Fruit fly (Drosophila melanogaster): ENCODE measurements around the gene P58IPK.

P58IPK gene

dm6 chr3R:9601949-9602348 lies 15.2 kb downstream of the P58IPK start:
- no peak for TF ChIP-seq pan (optimal IDR thresholded peaks at IDR 0.05)
- no peak for TF ChIP-seq GATAd (GFP tag; optimal IDR thresholded peaks at IDR 0.05)
- TF ChIP-seq rgr (GFP tag; optimal IDR thresholded peaks at IDR 0.05), result no peak
- no peak for TF ChIP-seq h (GFP tag; optimal IDR thresholded peaks at IDR 0.05)
- TF ChIP-seq br (GFP tag; optimal IDR thresholded peaks at IDR 0.05), result no peak
- TF ChIP-seq Hr83 (GFP tag; optimal IDR thresholded peaks at IDR 0.05; ENCODE audit: poor library complexity, severe bottlenecking), result peak; percentile 39

dm6 chr3R:9603022-9603942 lies 16.5 kb downstream of the P58IPK start:
- TF ChIP-seq Hr78 (GFP tag; optimal IDR thresholded peaks at IDR 0.05), result no peak

dm6 chr3R:9604445-9605020 lies 17.8 kb downstream of the P58IPK start:
- TF ChIP-seq Hr78 (GFP tag; optimal IDR thresholded peaks at IDR 0.05), result no peak
- TF ChIP-seq dmrt93B (GFP tag; optimal IDR thresholded peaks at IDR 0.05), result no peak
- no peak for TF ChIP-seq CrebA (GFP tag; optimal IDR thresholded peaks at IDR 0.05; ENCODE audit: borderline replicate concordance)
- no peak for TF ChIP-seq GATAd (GFP tag; optimal IDR thresholded peaks at IDR 0.05)
- TF ChIP-seq rgr (GFP tag; optimal IDR thresholded peaks at IDR 0.05), result no peak
- TF ChIP-seq pan (optimal IDR thresholded peaks at IDR 0.05), result no peak
- no peak for TF ChIP-seq Myc (optimal IDR thresholded peaks at IDR 0.05)
- TF ChIP-seq ey (GFP tag; optimal IDR thresholded peaks at IDR 0.05), result no peak
- TF ChIP-seq Vsx2 (GFP tag; optimal IDR thresholded peaks at IDR 0.05; ENCODE audit: partially characterized antibody), result no peak
- no peak for TF ChIP-seq Rel (GFP tag; optimal IDR thresholded peaks at IDR 0.05)
- TF ChIP-seq Rel (tag; optimal IDR thresholded peaks at IDR 0.05), result no peak
- no peak for TF ChIP-seq dl (GFP tag; optimal IDR thresholded peaks at IDR 0.05; ENCODE audit: insufficient read depth in 1 of 2, partially characterized antibody in 2 of 2)
- no peak for TF ChIP-seq usp (GFP tag; optimal IDR thresholded peaks at IDR 0.05)
- TF ChIP-seq Abd-B (GFP tag; optimal IDR thresholded peaks at IDR 0.05), result no peak
- TF ChIP-seq Dfd (GFP tag; optimal IDR thresholded peaks at IDR 0.05), result no peak
- TF ChIP-seq woc (GFP tag; optimal IDR thresholded peaks at IDR 0.05), result no peak
- no peak for TF ChIP-seq h (GFP tag; optimal IDR thresholded peaks at IDR 0.05)
- TF ChIP-seq jim (GFP tag; optimal IDR thresholded peaks at IDR 0.05), result no peak

dm6 chr3R:9605084-9605483 lies 18.3 kb downstream of the P58IPK start:
- TF ChIP-seq tai (GFP tag; optimal IDR thresholded peaks at IDR 0.05), result no peak
- no peak for TF ChIP-seq N (GFP tag; optimal IDR thresholded peaks at IDR 0.05)
- TF ChIP-seq brk (GFP tag; optimal IDR thresholded peaks at IDR 0.05), result no peak
- no peak for TF ChIP-seq Hr78 (GFP tag; optimal IDR thresholded peaks at IDR 0.05)
- TF ChIP-seq woc (GFP tag; optimal IDR thresholded peaks at IDR 0.05), result no peak
- TF ChIP-seq fru (GFP tag; optimal IDR thresholded peaks at IDR 0.05), result peak; percentile 40
- TF ChIP-seq Rel (GFP tag; optimal IDR thresholded peaks at IDR 0.05), result no peak
- no peak for TF ChIP-seq Rel (tag; optimal IDR thresholded peaks at IDR 0.05)
- TF ChIP-seq Hr83 (GFP tag; optimal IDR thresholded peaks at IDR 0.05; ENCODE audit: poor library complexity, severe bottlenecking), result no peak
- no peak for TF ChIP-seq lola (GFP tag; optimal IDR thresholded peaks at IDR 0.05)
- no peak for TF ChIP-seq Jra (GFP tag; optimal IDR thresholded peaks at IDR 0.05)
- peak in 1 of 2 experiments; percentile 37 for TF ChIP-seq foxo (GFP tag; optimal IDR thresholded peaks at IDR 0.05)
- TF ChIP-seq usp (GFP tag; optimal IDR thresholded peaks at IDR 0.05), result no peak
- no peak for TF ChIP-seq Hnf4 (GFP tag; optimal IDR thresholded peaks at IDR 0.05)
- TF ChIP-seq rgr (GFP tag; optimal IDR thresholded peaks at IDR 0.05), result peak; percentile 9
- TF ChIP-seq br (GFP tag; optimal IDR thresholded peaks at IDR 0.05), result peak; percentile 21
- TF ChIP-seq dsf (GFP tag; optimal IDR thresholded peaks at IDR 0.05; ENCODE audit: borderline replicate concordance), result no peak
- peak; percentile 6 for TF ChIP-seq HLH106 (tag; optimal IDR thresholded peaks at IDR 0.05)
- no peak for TF ChIP-seq GATAd (GFP tag; optimal IDR thresholded peaks at IDR 0.05)
- no peak for TF ChIP-seq jim (GFP tag; optimal IDR thresholded peaks at IDR 0.05)
- TF ChIP-seq OdsH (GFP tag; optimal IDR thresholded peaks at IDR 0.05), result no peak
- TF ChIP-seq CG32264 (GFP tag; optimal IDR thresholded peaks at IDR 0.05), result no peak
- no peak for TF ChIP-seq sv (GFP tag; optimal IDR thresholded peaks at IDR 0.05)
- no peak for TF ChIP-seq pan (optimal IDR thresholded peaks at IDR 0.05)
- peak; percentile 23 for TF ChIP-seq ey (GFP tag; optimal IDR thresholded peaks at IDR 0.05)
- no peak for TF ChIP-seq psq (GFP tag; optimal IDR thresholded peaks at IDR 0.05)
- no peak for TF ChIP-seq Sp1 (GFP tag; optimal IDR thresholded peaks at IDR 0.05)
- TF ChIP-seq Vsx2 (GFP tag; optimal IDR thresholded peaks at IDR 0.05; ENCODE audit: partially characterized antibody), result no peak
- TF ChIP-seq dmrt93B (GFP tag; optimal IDR thresholded peaks at IDR 0.05), result no peak
- TF ChIP-seq CrebA (GFP tag; optimal IDR thresholded peaks at IDR 0.05; ENCODE audit: borderline replicate concordance), result no peak
- TF ChIP-seq Abd-B (GFP tag; optimal IDR thresholded peaks at IDR 0.05), result no peak
- TF ChIP-seq dl (GFP tag; optimal IDR thresholded peaks at IDR 0.05; ENCODE audit: insufficient read depth in 1 of 2, partially characterized antibody in 2 of 2), result no peak
- no peak for TF ChIP-seq sage (GFP tag; optimal IDR thresholded peaks at IDR 0.05)
- no peak for TF ChIP-seq CG9705 (GFP tag; optimal IDR thresholded peaks at IDR 0.05)
- TF ChIP-seq Dfd (GFP tag; optimal IDR thresholded peaks at IDR 0.05), result no peak
- TF ChIP-seq Mio (GFP tag; optimal IDR thresholded peaks at IDR 0.05), result no peak
- no peak for TF ChIP-seq Dif (GFP tag; optimal IDR thresholded peaks at IDR 0.05; ENCODE audit: partially characterized antibody)
- TF ChIP-seq Myc (optimal IDR thresholded peaks at IDR 0.05), result no peak
- peak; percentile 33 for TF ChIP-seq h (GFP tag; optimal IDR thresholded peaks at IDR 0.05)
